Worm (Caenorhabditis elegans): Measurements from ENCODE around the gene mans-2.

The mans-2 gene

ce11 chrV:11933196-11934028, 51.9 kb downstream of the mans-2 start, which contains the start of the genes aman-2 and F58H1.3:
aman-2 (minus strand) TSS chrV:11933246.
F58H1.3 (plus strand) TSS chrV:11933978.
- no peak for TF ChIP-seq ceh-22 (tag; optimal IDR thresholded peaks at IDR 0.05)
- TF ChIP-seq ceh-31 (tag; optimal IDR thresholded peaks at IDR 0.05), result peak; percentile 91
- no peak for TF ChIP-seq dve-1 (tag; optimal IDR thresholded peaks at IDR 0.05)
- TF ChIP-seq fax-1 (tag; optimal IDR thresholded peaks at IDR 0.05), result peak; percentile 85
- TF ChIP-seq pqm-1 (tag; optimal IDR thresholded peaks at IDR 0.05), result peak; percentile 54
- no peak for TF ChIP-seq sdc-2 (tag; optimal IDR thresholded peaks at IDR 0.05)
- TF ChIP-seq gmeb-2 (tag; optimal IDR thresholded peaks at IDR 0.05), result no peak
- no peak for TF ChIP-seq odd-2 (tag; optimal IDR thresholded peaks at IDR 0.05)
- no peak for TF ChIP-seq pha-2 (tag; optimal IDR thresholded peaks at IDR 0.05)
- TF ChIP-seq ceh-9 (tag; optimal IDR thresholded peaks at IDR 0.05), result no peak
- no peak for TF ChIP-seq Y22D7AL.16 (tag; optimal IDR thresholded peaks at IDR 0.05)
- TF ChIP-seq pha-4 (tag; optimal IDR thresholded peaks at IDR 0.05), result no peak
- no peak for TF ChIP-seq dmd-4 (tag; optimal IDR thresholded peaks at IDR 0.05; ENCODE audit: borderline replicate concordance)
- peak; percentile 92 for TF ChIP-seq hlh-8 (tag; optimal IDR thresholded peaks at IDR 0.05)
- TF ChIP-seq T23F11.4 (GFP tag; optimal IDR thresholded peaks at IDR 0.05), result no peak
- no peak for TF ChIP-seq F13H6.1 (tag; optimal IDR thresholded peaks at IDR 0.05)
- TF ChIP-seq nhr-11 (tag; optimal IDR thresholded peaks at IDR 0.05), result no peak
- no peak for TF ChIP-seq pat-9 (tag; optimal IDR thresholded peaks at IDR 0.05)
- no peak for TF ChIP-seq sox-2 (GFP tag; IDR thresholded peaks at IDR 0.05)
- TF ChIP-seq ceh-19 (GFP tag; optimal IDR thresholded peaks at IDR 0.05), result no peak
- TF ChIP-seq hlh-13 (GFP tag; optimal IDR thresholded peaks at IDR 0.05), result no peak
- peak; percentile 72 for TF ChIP-seq C08G9.2 (tag; optimal IDR thresholded peaks at IDR 0.05)
- TF ChIP-seq hlh-30 (tag; optimal IDR thresholded peaks at IDR 0.05; ENCODE audit: insufficient read depth), result no peak
- peak; percentile 89 for TF ChIP-seq elt-2 (tag; optimal IDR thresholded peaks at IDR 0.05)
- peak; percentile 77 for TF ChIP-seq unc-86 (tag; optimal IDR thresholded peaks at IDR 0.05)
- no peak for TF ChIP-seq madf-2 (tag; optimal IDR thresholded peaks at IDR 0.05)
- no peak for TF ChIP-seq K02D7.2 (tag; optimal IDR thresholded peaks at IDR 0.05)
- no peak for TF ChIP-seq K09A11.1 (tag; optimal IDR thresholded peaks at IDR 0.05; ENCODE audit: insufficient read depth)
- peak; percentile 76 for TF ChIP-seq ceh-2 (tag; optimal IDR thresholded peaks at IDR 0.05)
- TF ChIP-seq ceh-14 (tag; optimal IDR thresholded peaks at IDR 0.05), result peak; percentile 86
- TF ChIP-seq lim-6 (tag; optimal IDR thresholded peaks at IDR 0.05), result peak; percentile 7
- no peak for TF ChIP-seq hlh-6 (tag; optimal IDR thresholded peaks at IDR 0.05)
- TF ChIP-seq ztf-16 (tag; optimal IDR thresholded peaks at IDR 0.05), result peak; percentile 12
- no peak for TF ChIP-seq ceh-6 (GFP tag; optimal IDR thresholded peaks at IDR 0.05)
- no peak for TF ChIP-seq elt-4 (tag; optimal IDR thresholded peaks at IDR 0.05)
- peak; percentile 73 for TF ChIP-seq hlh-15 (tag; optimal IDR thresholded peaks at IDR 0.05)
- TF ChIP-seq eyg-1 (tag; optimal IDR thresholded peaks at IDR 0.05), result no peak
- TF ChIP-seq lin-11 (tag; optimal IDR thresholded peaks at IDR 0.05), result peak; percentile 28
- peak; percentile 75 for TF ChIP-seq ahr-1 (tag; optimal IDR thresholded peaks at IDR 0.05)
- TF ChIP-seq ceh-30 (tag; optimal IDR thresholded peaks at IDR 0.05), result no peak
- TF ChIP-seq npax-4 (tag; optimal IDR thresholded peaks at IDR 0.05), result no peak
- TF ChIP-seq fkh-10 (GFP tag; optimal IDR thresholded peaks at IDR 0.05), result no peak
- TF ChIP-seq syd-9 (tag; optimal IDR thresholded peaks at IDR 0.05), result no peak
- no peak for TF ChIP-seq nhr-232 (tag; optimal IDR thresholded peaks at IDR 0.05)
- TF ChIP-seq sox-4 (tag; optimal IDR thresholded peaks at IDR 0.05), result no peak
- TF ChIP-seq C38D4.7 (GFP tag; optimal IDR thresholded peaks at IDR 0.05), result peak; percentile 13
- no peak for TF ChIP-seq che-1 (tag; optimal IDR thresholded peaks at IDR 0.05)
- TF ChIP-seq ttx-3 (tag; optimal IDR thresholded peaks at IDR 0.05), result peak; percentile 57
- TF ChIP-seq ceh-34 (tag; optimal IDR thresholded peaks at IDR 0.05), result peak; percentile 36
- no peak for TF ChIP-seq ceh-45 (GFP tag; IDR thresholded peaks at IDR 0.05)
- no peak for TF ChIP-seq unc-55 (GFP tag; optimal IDR thresholded peaks at IDR 0.05)
- TF ChIP-seq pax-1 (tag; optimal IDR thresholded peaks at IDR 0.05), result no peak

Measured in whole organism, late embryonic.